Fruit fly (Drosophila melanogaster) whole organism, embryonic: ENCODE measurements around the gene Atat.
A peak's percentile ranks its signal among the peaks of the same experiment; 100 is the strongest.

Source experiments
- Antp ChIP-seq: fragments of 200-800 bp; sonication (Bioruptor generic); optimal IDR thresholded peaks from 3 replicates; lab custom pipeline; 2016; ENCODE audit warnings: missing biosample characterization, missing genetic modification characterization
- Bgb ChIP-seq: fragments of 200-800 bp; sonication (Bioruptor generic); IDR thresholded peaks from 2 replicates; pipeline ENCODE4 v1.3.6; 2022; ENCODE audit warnings: missing biosample characterization, missing genetic modification characterization; ENCODE audit not compliant: partially characterized antibody
- CG10147 ChIP-seq: fragments of 200-800 bp; sonication (Bioruptor generic); optimal IDR thresholded peaks from 2 replicates; lab custom pipeline; 2019; ENCODE audit warnings: missing biosample characterization, mild to moderate bottlenecking, missing genetic modification characterization, moderate library complexity
- CG12236 ChIP-seq: fragments of 200-800 bp; sonication (Bioruptor generic); optimal IDR thresholded peaks from 2 replicates; lab custom pipeline; 2016; ENCODE audit warnings: missing biosample characterization, missing genetic modification characterization
- CG14014 ChIP-seq: fragments of 200-800 bp; sonication (Bioruptor generic); IDR thresholded peaks from 2 replicates; pipeline ENCODE4 v1.3.6; 2022; ENCODE audit warnings: missing biosample characterization, missing genetic modification characterization
- CG15073 ChIP-seq: fragments of 200-800 bp; sonication (Bioruptor generic); optimal IDR thresholded peaks from 2 replicates; lab custom pipeline; 2016; ENCODE audit warnings: missing biosample characterization, missing genetic modification characterization
- CG1529 ChIP-seq: fragments of 200-800 bp; sonication (Bioruptor generic); optimal IDR thresholded peaks from 3 replicates; lab custom pipeline; 2018; ENCODE audit warnings: missing biosample characterization, missing genetic modification characterization
- CG16813 ChIP-seq: fragments of 200-800 bp; sonication (Bioruptor generic); IDR thresholded peaks from 3 replicates; pipeline ENCODE4 v1.3.6; 2022; ENCODE audit warnings: missing biosample characterization, missing genetic modification characterization; ENCODE audit not compliant: partially characterized antibody
- CG17328 ChIP-seq: fragments of 200-800 bp; sonication (Bioruptor generic); IDR thresholded peaks from 2 replicates; pipeline ENCODE4 v1.3.6; 2022; ENCODE audit warnings: missing biosample characterization, missing genetic modification characterization
- CG17568 ChIP-seq: fragments of 200-800 bp; sonication (Bioruptor generic); optimal IDR thresholded peaks from 2 replicates; lab custom pipeline; 2018; ENCODE audit warnings: missing biosample characterization, mild to moderate bottlenecking, missing genetic modification characterization, moderate library complexity
- CG17912 ChIP-seq: fragments of 200-800 bp; sonication (Bioruptor generic); optimal IDR thresholded peaks from 2 replicates; lab custom pipeline; 2018; ENCODE audit warnings: missing biosample characterization, mild to moderate bottlenecking, missing genetic modification characterization
- CG2120 ChIP-seq: fragments of 200-800 bp; sonication (Bioruptor generic); optimal IDR thresholded peaks from 3 replicates; lab custom pipeline; 2016; ENCODE audit warnings: missing biosample characterization, missing genetic modification characterization
- CG2678 ChIP-seq: fragments of 200-800 bp; sonication (Bioruptor generic); optimal IDR thresholded peaks from 3 replicates; lab custom pipeline; 2019; ENCODE audit warnings: missing biosample characterization, mild to moderate bottlenecking, missing genetic modification characterization, moderate library complexity
- CG32772 ChIP-seq: fragments of 200-800 bp; sonication (Bioruptor generic); IDR thresholded peaks from 2 replicates; pipeline ENCODE4 v1.3.6; 2022; ENCODE audit warnings: missing biosample characterization, missing genetic modification characterization
- CG3281 ChIP-seq: fragments of 200-800 bp; sonication (Bioruptor generic); optimal IDR thresholded peaks from 3 replicates; lab custom pipeline; 2017; ENCODE audit warnings: missing biosample characterization, mild to moderate bottlenecking, missing genetic modification characterization
- CG4730 ChIP-seq: fragments of 200-800 bp; sonication (Bioruptor generic); IDR thresholded peaks from 2 replicates; pipeline ENCODE4 v1.3.6; 2022; ENCODE audit warnings: missing biosample characterization, missing genetic modification characterization
- CG6175 ChIP-seq: fragments of 200-800 bp; sonication (Bioruptor generic); IDR thresholded peaks from 3 replicates; pipeline ENCODE4 v1.3.6; 2022; ENCODE audit warnings: missing biosample characterization, missing genetic modification characterization
- CG6254 ChIP-seq: fragments of 200-800 bp; sonication (Bioruptor generic); optimal IDR thresholded peaks from 3 replicates; lab custom pipeline; 2017; ENCODE audit warnings: mild to moderate bottlenecking, missing biosample characterization, missing genetic modification reagents, missing genetic modification characterization
- CG6813 ChIP-seq: fragments of 200-800 bp; sonication (Bioruptor generic); optimal IDR thresholded peaks from 2 replicates; lab custom pipeline; 2017; ENCODE audit warnings: missing biosample characterization, missing genetic modification characterization, mild to moderate bottlenecking, moderate library complexity, missing genetic modification reagents
- CG7786 ChIP-seq: fragments of 200-800 bp; sonication (Bioruptor generic); optimal IDR thresholded peaks from 2 replicates; lab custom pipeline; 2016; ENCODE audit warnings: missing biosample characterization, missing genetic modification characterization
- CG8765 ChIP-seq: fragments of 200-800 bp; sonication (Bioruptor generic); IDR thresholded peaks from 2 replicates; pipeline ENCODE4 v1.3.6; 2022; ENCODE audit warnings: missing biosample characterization, missing genetic modification characterization
- Dp ChIP-seq: fragments of 200-800 bp; sonication (Bioruptor generic); optimal IDR thresholded peaks from 2 replicates; lab custom pipeline; 2018; ENCODE audit warnings: missing biosample characterization, mild to moderate bottlenecking, missing genetic modification characterization, moderate library complexity
- Fer1 ChIP-seq: fragments of 200-800 bp; sonication (Bioruptor generic); optimal IDR thresholded peaks from 2 replicates; lab custom pipeline; 2017; ENCODE audit warnings: missing biosample characterization, mild to moderate bottlenecking, missing genetic modification characterization
- HLH3B ChIP-seq: fragments of 200-800 bp; sonication (Bioruptor generic); IDR thresholded peaks from 2 replicates; pipeline ENCODE4 v1.3.6; 2022; ENCODE audit warnings: missing biosample characterization, missing genetic modification characterization
- HLH54F ChIP-seq: fragments of 200-800 bp; sonication (Bioruptor generic); optimal IDR thresholded peaks from 3 replicates; lab custom pipeline; 2016; ENCODE audit warnings: missing biosample characterization, missing genetic modification characterization
- HmgZ ChIP-seq: fragments of 200-800 bp; sonication (Bioruptor generic); optimal IDR thresholded peaks from 2 replicates; lab custom pipeline; 2018; ENCODE audit warnings: missing biosample characterization, mild to moderate bottlenecking, missing genetic modification characterization
- MBD-R2 ChIP-seq: fragments of 200-800 bp; sonication (Bioruptor generic); IDR thresholded peaks from 2 replicates; pipeline ENCODE4 v1.3.6; 2022; ENCODE audit warnings: missing biosample characterization, missing genetic modification characterization
- Oaz ChIP-seq: fragments of 200-800 bp; sonication (Bioruptor generic); IDR thresholded peaks from 2 replicates; pipeline ENCODE4 v1.3.6; 2022; ENCODE audit warnings: missing biosample characterization, missing genetic modification characterization
- Sox102F ChIP-seq: fragments of 200-800 bp; sonication (Bioruptor generic); optimal IDR thresholded peaks from 2 replicates; lab custom pipeline; 2018; ENCODE audit warnings: missing biosample characterization, mild to moderate bottlenecking, missing genetic modification characterization, moderate library complexity
- Sry-δ ChIP-seq: fragments of 200-800 bp; sonication (Bioruptor generic); optimal IDR thresholded peaks from 2 replicates; lab custom pipeline; 2016; ENCODE audit warnings: missing biosample characterization, missing genetic modification characterization
- Stat92E ChIP-seq, 3 experiments: fragments of >200 bp in 2 of 3; fragments of 200-800 bp in 1 of 3; sonication (Bioruptor generic) in 1 of 3; optimal IDR thresholded peaks; 2 replicates each; lab custom pipeline; 2017 to 2019; ENCODE audit warnings: missing biosample characterization in 3 of 3, missing genetic modification characterization in 3 of 3, mild to moderate bottlenecking in 1 of 3, moderate library complexity in 1 of 3
- Xbp1 ChIP-seq: fragments of 200-800 bp; sonication (Bioruptor generic); optimal IDR thresholded peaks from 3 replicates; lab custom pipeline; 2016; ENCODE audit warnings: missing biosample characterization, mild to moderate bottlenecking, missing genetic modification characterization
- Xrp1 ChIP-seq: fragments of 200-800 bp; sonication (Bioruptor generic); IDR thresholded peaks from 2 replicates; pipeline ENCODE4 v1.3.6; 2022; ENCODE audit warnings: missing biosample characterization, missing genetic modification characterization
- disco-r ChIP-seq: fragments of 200-800 bp; sonication (Bioruptor generic); optimal IDR thresholded peaks from 2 replicates; lab custom pipeline; 2016; ENCODE audit warnings: missing biosample characterization, missing genetic modification characterization
- dysf ChIP-seq: fragments of 200-800 bp; sonication (Bioruptor generic); IDR thresholded peaks from 3 replicates; pipeline ENCODE4 v1.3.6; 2022; ENCODE audit warnings: missing biosample characterization, missing genetic modification characterization
- emc ChIP-seq: fragments of 200-800 bp; sonication (Bioruptor generic); optimal IDR thresholded peaks from 2 replicates; lab custom pipeline; 2016; ENCODE audit warnings: missing biosample characterization, missing genetic modification characterization
- her ChIP-seq: fragments of 200-800 bp; sonication (Bioruptor generic); optimal IDR thresholded peaks from 2 replicates; lab custom pipeline; 2016; ENCODE audit warnings: missing biosample characterization, missing genetic modification characterization
- klu ChIP-seq: fragments of 200-800 bp; sonication (Bioruptor generic); IDR thresholded peaks from 2 replicates; pipeline ENCODE4 v1.3.6; 2022; ENCODE audit warnings: missing biosample characterization, missing genetic modification characterization
- lmd ChIP-seq: fragments of 200-800 bp; sonication (Bioruptor generic); IDR thresholded peaks from 2 replicates; pipeline ENCODE4 v1.3.6; 2022; ENCODE audit warnings: missing biosample characterization, missing genetic modification characterization
- odd ChIP-seq: fragments of 200-800 bp; sonication (Bioruptor generic); optimal IDR thresholded peaks from 2 replicates; lab custom pipeline; 2017; ENCODE audit warnings: missing biosample characterization, mild to moderate bottlenecking, missing genetic modification characterization
- pros ChIP-seq: fragments of 200-800 bp; sonication (Bioruptor generic); optimal IDR thresholded peaks from 3 replicates; lab custom pipeline; 2019; ENCODE audit warnings: missing biosample characterization, mild to moderate bottlenecking, missing genetic modification characterization, moderate library complexity
- psq ChIP-seq: fragments of 200-800 bp; sonication (Bioruptor generic); optimal IDR thresholded peaks from 2 replicates; lab custom pipeline; 2017; ENCODE audit warnings: missing biosample characterization, missing genetic modification characterization
- ranshi ChIP-seq: fragments of 200-800 bp; sonication (Bioruptor generic); IDR thresholded peaks from 2 replicates; pipeline ENCODE4 v1.3.6; 2022; ENCODE audit warnings: missing biosample characterization, missing genetic modification characterization
- shn ChIP-seq: fragments of 200-800 bp; sonication (Bioruptor generic); optimal IDR thresholded peaks from 3 replicates; lab custom pipeline; 2016; ENCODE audit warnings: missing biosample characterization, missing genetic modification characterization
- sisA ChIP-seq: fragments of 200-800 bp; sonication (Bioruptor generic); IDR thresholded peaks from 2 replicates; pipeline ENCODE4 v1.3.6; 2022; ENCODE audit warnings: missing biosample characterization, missing genetic modification characterization
- ttk ChIP-seq: fragments of 200-800 bp; sonication (Bioruptor generic); IDR thresholded peaks from 2 replicates; pipeline ENCODE4 v2.1.2; 2022; ENCODE audit warnings: missing biosample characterization, missing genetic modification characterization
- wek ChIP-seq: fragments of 200-800 bp; sonication (Bioruptor generic); optimal IDR thresholded peaks from 3 replicates; lab custom pipeline; 2018; ENCODE audit warnings: missing biosample characterization, mild to moderate bottlenecking, missing genetic modification characterization, moderate library complexity
- zfh1 ChIP-seq: fragments of 200-800 bp; sonication (Bioruptor generic); IDR thresholded peaks from 3 replicates; pipeline ENCODE4 v1.3.6; 2022; ENCODE audit warnings: missing biosample characterization, missing genetic modification characterization

Atat gene

DNA sequence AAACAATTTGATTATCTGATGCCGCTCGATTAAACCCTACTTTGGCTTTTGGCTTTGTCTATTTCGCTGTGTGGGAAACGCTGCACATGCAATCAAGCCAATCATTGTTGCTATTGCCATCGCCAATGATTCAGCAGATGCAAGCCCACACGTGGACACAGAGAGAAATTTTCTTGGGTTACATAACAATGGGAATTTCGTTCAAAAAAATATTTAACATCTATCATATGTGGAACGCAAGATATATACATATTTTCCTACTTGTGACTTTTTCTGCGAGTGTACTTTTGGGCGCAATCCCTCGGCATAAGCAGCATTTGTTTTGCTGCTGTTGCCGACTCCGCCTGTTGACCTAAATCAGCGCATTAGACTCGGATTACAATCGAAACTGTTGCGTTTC lies 7.2 kb downstream of the Atat start (continued):
- TF ChIP-seq ranshi (GFP tag; lab: Robert Waterston, UW) (0 out of 2 replicates have a peak, but pooled peaks have one; percentile 16), klu (GFP tag; lab: Robert Waterston, UW) (0 out of 2 replicates have a peak, but pooled peaks have one; percentile 28), zfh1 (GFP tag; lab: Robert Waterston, UW) (0 out of 3 replicates have a peak, but pooled peaks have one; percentile 24), lmd (GFP tag; lab: Robert Waterston, UW) (peak; percentile 11; the same call in 1 of the 2 replicates), CG6813 (GFP tag; lab: Kevin White, UChicago) (no peak), CG17912 (GFP tag; lab: Kevin White, UChicago) (no peak), CG4730 (no peak), CG2120 (GFP tag; lab: Kevin White, UChicago) (no peak), Xrp1 (GFP tag; lab: Robert Waterston, UW) (peak; percentile 14; the same call in 1 of the 2 replicates), Sox102F (peak; percentile 25), dysf (no peak), Oaz (GFP tag; lab: Robert Waterston, UW) (no peak), CG17328 (GFP tag; lab: Robert Waterston, UW) (0 out of 2 replicates have a peak, but pooled peaks have one; percentile 33), shn (GFP tag; lab: Kevin White, UChicago) (no peak), CG15073 (GFP tag; lab: Kevin White, UChicago) (no peak), HLH3B (GFP tag; lab: Robert Waterston, UW) (0 out of 2 replicates have a peak, but pooled peaks have one; percentile 6), CG8765 (GFP tag; lab: Robert Waterston, UW) (no peak), ttk (0 out of 2 replicates have a peak, but pooled peaks have one; percentile 5), CG2678 (no peak), sisA (GFP tag; lab: Robert Waterston, UW) (peak; percentile 32; the same call in 1 of the 2 replicates), CG3281 (GFP tag; lab: Kevin White, UChicago) (no peak)

DNA sequence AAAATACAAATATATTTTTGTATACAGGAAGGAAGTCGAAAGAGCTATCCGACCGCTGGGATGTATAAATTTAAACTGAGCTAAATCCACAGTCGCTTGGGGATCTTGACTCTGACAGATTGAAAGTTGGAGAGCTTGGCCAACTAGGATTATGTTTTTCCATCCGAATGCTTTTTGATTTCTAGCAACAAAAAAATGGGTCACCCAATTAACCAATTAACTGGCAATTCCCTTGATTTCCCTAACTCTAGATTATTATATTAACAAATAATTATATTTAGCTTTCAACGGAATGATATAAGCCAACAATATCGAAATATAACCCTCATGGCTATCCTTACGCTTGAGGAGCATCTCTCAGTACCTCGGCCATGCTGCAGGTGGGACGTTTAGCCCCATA lies 9.3 kb downstream of the Atat start, which contains the start of gene CG3982:
Gene CG3982 (minus strand): TSS at position 101 of the 400 bp plus-strand sequence.
- TF ChIP-seq MBD-R2 = no peak
- no peak for TF ChIP-seq CG17568
- no peak for TF ChIP-seq Dp (GFP tag; lab: Kevin White, UChicago)
- TF ChIP-seq CG12236 (GFP tag; lab: Kevin White, UChicago) = no peak
- no peak for TF ChIP-seq CG6254
- no peak for TF ChIP-seq pros (GFP tag; lab: Kevin White, UChicago)
- no peak for TF ChIP-seq her

DNA sequence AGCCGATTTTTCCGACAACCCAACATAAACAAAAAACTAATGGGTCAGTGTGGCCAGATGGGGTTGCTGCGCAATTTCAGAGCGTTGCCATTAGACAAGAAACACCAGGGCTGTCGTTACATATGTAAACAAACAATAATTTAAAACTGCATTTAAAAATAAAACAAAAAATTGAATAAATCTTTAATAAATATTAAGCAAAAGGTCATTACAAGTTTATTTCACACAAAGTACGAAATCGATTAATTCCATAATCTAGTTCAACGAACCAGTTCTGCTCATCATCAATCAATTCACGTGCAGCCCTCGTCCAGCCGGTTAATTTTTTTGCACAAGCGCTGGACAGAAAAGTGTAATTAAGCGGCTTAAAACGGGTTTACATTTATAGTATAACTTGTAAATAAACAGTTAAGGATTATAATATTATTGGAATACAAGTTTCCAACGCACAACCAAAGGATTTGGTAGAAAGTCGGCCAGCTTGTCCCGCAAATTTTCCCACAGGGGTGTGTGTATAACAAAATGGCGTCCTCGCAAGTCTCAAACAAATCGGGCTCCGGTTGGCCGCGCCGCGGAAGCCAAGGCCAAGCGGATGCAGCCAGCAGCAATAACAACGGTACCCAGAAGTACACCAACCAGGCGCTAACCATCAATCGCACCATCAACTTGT lies 15.7 kb downstream of the Atat start, which contains the start of the genes CG4022 and Cpsf5:
Gene CG4022 (minus strand): TSS at position 79 of the 670 bp plus-strand sequence.
Gene Cpsf5 (plus strand): TSS at position 285 of the 670 bp plus-strand sequence.
- TF ChIP-seq Fer1 (peak; percentile 82), emc (GFP tag; lab: Kevin White, UChicago) (peak; percentile 27), Sry-δ (GFP tag; lab: Kevin White, UChicago) (peak; percentile 42), disco-r (GFP tag; lab: Kevin White, UChicago) (no peak), CG14014 (GFP tag; lab: Robert Waterston, UW) (peak; percentile 82), CG7786 (GFP tag; lab: Kevin White, UChicago) (peak; percentile 34), CG16813 (GFP tag; lab: Robert Waterston, UW) (peak; percentile 48; the same call in 1 of the 3 replicates), CG1529 (GFP tag; lab: Kevin White, UChicago) (peak; percentile 76), CG10147 (GFP tag; lab: Kevin White, UChicago) (peak; percentile 71), Xbp1 (GFP tag; lab: Kevin White, UChicago) (peak; percentile 84), CG6175 (peak; percentile 19; the same call in 1 of the 3 replicates), CG32772 (peak; percentile 79), Stat92E (GFP tag; optimal IDR thresholded peaks at IDR 0.05; lab: Kevin White, UChicago) (peak in 1 of 3 experiments; percentile 73), Bgb (GFP tag; lab: Robert Waterston, UW) (peak; percentile 23; the same call in 1 of the 2 replicates), Antp (GFP tag; lab: Kevin White, UChicago) (peak; percentile 48), HLH54F (GFP tag; lab: Kevin White, UChicago) (peak; percentile 75), psq (no peak), MBD-R2 (peak; percentile 84), odd (peak; percentile 57), HmgZ (tag; lab: Kevin White, UChicago) (peak; percentile 91), wek (GFP tag; lab: Kevin White, UChicago) (no peak)
